Worm (Caenorhabditis elegans) whole organism, L2 larva: Measurements from ENCODE around the gene rfc-2.

Source experiments
- R02D3.7 ChIP-seq: fragments of 150-350 bp; optimal IDR thresholded peaks from 2 replicates; lab custom pipeline; 2014; ENCODE audit warnings: missing biosample characterization, missing genetic modification characterization
- alr-1 ChIP-seq: fragments of 150-350 bp; optimal IDR thresholded peaks from 2 replicates; lab custom pipeline; 2014; ENCODE audit warnings: missing biosample characterization, missing genetic modification characterization
- ama-1 ChIP-seq: fragments of 150-350 bp; optimal IDR thresholded peaks from 2 replicates; lab custom pipeline; 2018; ENCODE audit warnings: inconsistent platforms
- egl-27 ChIP-seq: sonication (generic microtip); optimal IDR thresholded peaks from 3 replicates; lab custom pipeline; 2017; ENCODE audit warnings: missing biosample characterization, missing genetic modification reagents, missing genetic modification characterization
- elt-1 ChIP-seq: fragments of 150-350 bp; optimal IDR thresholded peaks from 2 replicates; lab custom pipeline; 2014; ENCODE audit warnings: missing biosample characterization, missing genetic modification characterization
- elt-3 ChIP-seq: sonication (generic microtip); optimal IDR thresholded peaks from 2 replicates; lab custom pipeline; 2017; ENCODE audit warnings: missing biosample characterization, missing genetic modification characterization
- mdl-1 ChIP-seq, 2 experiments: fragments of 150-350 bp in 1 of 2; sonication (generic microtip) in 1 of 2; optimal IDR thresholded peaks; 2 replicates each; lab custom pipeline; 2017; ENCODE audit warnings: missing biosample characterization in 2 of 2, missing genetic modification characterization in 2 of 2
- nhr-23 ChIP-seq: fragments of 150-350 bp; optimal IDR thresholded peaks from 2 replicates; lab custom pipeline; 2014; ENCODE audit warnings: missing biosample characterization, missing genetic modification reagents, missing genetic modification characterization
- nhr-77 ChIP-seq: fragments of 150-350 bp; optimal IDR thresholded peaks from 2 replicates; lab custom pipeline; 2014; ENCODE audit warnings: missing biosample characterization, missing genetic modification characterization
- peb-1 ChIP-seq: fragments of 150-350 bp; optimal IDR thresholded peaks from 2 replicates; lab custom pipeline; 2014; ENCODE audit warnings: missing biosample characterization, missing genetic modification characterization
- skn-1 ChIP-seq: sonication (generic microtip); optimal IDR thresholded peaks from 2 replicates; lab custom pipeline; 2017; ENCODE audit warnings: missing biosample characterization, missing genetic modification characterization
- snpc-4 ChIP-seq: fragments of 150-350 bp; optimal IDR thresholded peaks from 2 replicates; lab custom pipeline; 2014; ENCODE audit warnings: missing biosample characterization, missing genetic modification characterization
- zag-1 ChIP-seq: fragments of 150-350 bp; optimal IDR thresholded peaks from 2 replicates; lab custom pipeline; 2014; ENCODE audit warnings: missing biosample characterization, missing genetic modification characterization

DNA sequence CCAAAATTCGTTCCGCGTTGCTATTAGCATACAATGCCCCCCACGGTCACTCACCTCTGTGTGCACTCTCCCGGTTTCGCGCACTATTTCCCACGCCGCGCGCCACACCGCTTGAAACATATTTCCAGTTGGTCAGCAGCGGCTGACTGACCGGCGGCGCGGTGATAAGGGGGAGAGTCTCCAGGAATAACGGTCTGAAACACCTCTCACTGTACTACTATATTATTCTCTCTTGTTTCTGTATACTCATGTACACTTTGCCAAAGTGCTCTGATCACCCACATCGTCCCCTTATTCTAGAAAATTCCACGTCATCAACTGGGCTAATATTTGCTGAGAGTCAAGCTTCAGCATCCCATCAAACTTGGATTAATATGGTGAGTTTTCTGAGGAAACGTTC is 38.8 kb downstream of the rfc-2 start, which contains the start of gene nhr-41:
- TF ChIP-seq snpc-4 (tag; lab: Kevin White, UChicago) = no peak
- TF ChIP-seq peb-1 = no peak
- TF ChIP-seq nhr-77 (tag; lab: Kevin White, UChicago) = no peak
- TF ChIP-seq mdl-1 (tag; optimal IDR thresholded peaks at IDR 0.05; lab: Kevin White, UChicago) = no peak
- no peak for TF ChIP-seq R02D3.7 (tag; lab: Kevin White, UChicago)
- TF ChIP-seq ama-1 = no peak
- TF ChIP-seq alr-1 (tag; lab: Kevin White, UChicago) = no peak
- TF ChIP-seq nhr-23 = no peak
- TF ChIP-seq zag-1 (tag; lab: Kevin White, UChicago) = no peak
- TF ChIP-seq elt-1 (tag; lab: Kevin White, UChicago) = no peak
- no peak for TF ChIP-seq egl-27 (tag; lab: Kevin White, UChicago)
- no peak for TF ChIP-seq skn-1
- no peak for TF ChIP-seq elt-3
